Worm (Caenorhabditis elegans) whole organism, L3 larva: ENCODE measurements around the gene C14A4.12.

ENCODE experiments used
- aly-2 ChIP-seq: fragments of 150-350 bp; optimal IDR thresholded peaks from 2 replicates; lab custom pipeline; 2014; ENCODE audit warnings: missing biosample characterization, missing genetic modification characterization
- ceh-82 ChIP-seq: fragments of 150-350 bp; optimal IDR thresholded peaks from 2 replicates; lab custom pipeline; 2014; ENCODE audit warnings: missing biosample characterization, missing genetic modification characterization
- ceh-9 ChIP-seq: sonication (generic microtip); optimal IDR thresholded peaks from 2 replicates; lab custom pipeline; 2018; ENCODE audit warnings: missing biosample characterization, missing genetic modification characterization
- elt-1 ChIP-seq: fragments of 150-350 bp; optimal IDR thresholded peaks from 2 replicates; lab custom pipeline; 2014; ENCODE audit warnings: missing biosample characterization, missing genetic modification characterization
- eor-1 ChIP-seq, 2 experiments: fragments of 150-350 bp; optimal IDR thresholded peaks; 2 replicates each; lab custom pipeline; 2014 to 2018; ENCODE audit warnings: missing biosample characterization in 2 of 2, missing genetic modification characterization in 2 of 2
- lin-15B ChIP-seq: fragments of 150-350 bp; optimal IDR thresholded peaks from 2 replicates; lab custom pipeline; 2014; ENCODE audit warnings: missing biosample characterization, missing genetic modification characterization
- nhr-237 ChIP-seq: fragments of 150-350 bp; optimal IDR thresholded peaks from 2 replicates; lab custom pipeline; 2014; ENCODE audit warnings: missing biosample characterization, missing genetic modification characterization
- nhr-28 ChIP-seq: fragments of 150-350 bp; optimal IDR thresholded peaks from 2 replicates; lab custom pipeline; 2014; ENCODE audit warnings: missing biosample characterization, missing genetic modification characterization
- nhr-76 ChIP-seq: fragments of 150-350 bp; sonication (generic microtip); optimal IDR thresholded peaks from 5 replicates; lab custom pipeline; 2014; ENCODE audit warnings: missing biosample characterization, missing genetic modification characterization
- nhr-77 ChIP-seq: fragments of 150-350 bp; optimal IDR thresholded peaks from 2 replicates; lab custom pipeline; 2014; ENCODE audit warnings: missing biosample characterization, missing genetic modification characterization
- ztf-11 ChIP-seq: fragments of 150-350 bp; optimal IDR thresholded peaks from 2 replicates; lab custom pipeline; 2014; ENCODE audit warnings: missing biosample characterization, missing genetic modification characterization

DNA sequence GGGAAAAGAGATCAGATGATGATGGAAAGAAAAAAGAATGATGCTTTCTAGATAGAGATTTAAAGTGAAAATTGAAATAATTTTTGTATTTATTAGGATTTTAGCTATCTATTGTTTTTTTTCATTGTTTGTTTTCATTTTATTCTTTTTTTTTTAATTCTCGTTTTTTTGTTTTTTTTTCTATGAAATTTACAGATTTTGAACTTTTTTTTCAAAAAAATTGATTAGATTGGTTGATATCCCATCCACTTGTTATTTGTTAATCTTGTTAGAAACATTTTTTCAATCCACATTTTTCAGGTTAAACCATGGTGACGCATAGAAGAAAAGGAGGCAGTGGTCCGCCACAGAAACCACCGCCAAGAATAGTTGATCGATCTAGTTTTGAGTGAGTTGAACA lies 28.8 kb upstream of the C14A4.12 start, which contains the start of gene algn-9:
- TF ChIP-seq lin-15B (no peak), aly-2 (no peak), nhr-77 (tag; lab: Kevin White, UChicago) (no peak), nhr-76 (tag; lab: Kevin White, UChicago) (no peak), ceh-82 (no peak), nhr-28 (no peak), eor-1 (tag; optimal IDR thresholded peaks at IDR 0.05; lab: Kevin White, UChicago) (no peak), ceh-9 (tag; lab: Kevin White, UChicago) (no peak), elt-1 (tag; lab: Kevin White, UChicago) (no peak), ztf-11 (tag; lab: Kevin White, UChicago) (no peak), nhr-237 (tag; lab: Kevin White, UChicago) (no peak)
